Worm (Caenorhabditis elegans): Measurements from ENCODE around the gene C29F7.3.

Gene C29F7.3

DNA sequence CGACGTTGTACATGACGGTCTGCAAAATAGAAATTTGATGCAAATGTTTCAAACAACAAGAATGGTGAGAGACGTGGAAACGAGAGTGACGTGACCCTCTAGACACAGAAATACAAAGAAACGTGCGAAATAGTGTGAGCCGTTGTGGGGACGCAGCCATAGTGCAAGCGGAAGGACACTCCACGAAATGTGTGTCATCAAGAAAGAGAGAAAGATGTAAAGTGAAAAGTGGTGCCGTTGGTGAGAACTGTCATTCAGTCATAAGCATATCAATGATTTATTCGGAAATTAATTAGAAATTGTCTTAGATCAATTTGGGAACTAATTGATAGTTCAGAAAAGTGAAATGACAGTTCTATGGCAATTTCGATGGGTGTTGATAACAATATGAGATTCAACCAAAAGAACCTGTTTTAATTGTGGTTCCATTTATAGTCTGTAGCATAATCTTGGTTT lies at the start of gene C29F7.3:
Gene C29F7.3, minus strand, starts transcription at position 51 of the 456 bp plus-strand sequence.
- TF ChIP-seq him-1 (tag; optimal IDR thresholded peaks at IDR 0.05) (no peak), W03F9.2 (tag; optimal IDR thresholded peaks at IDR 0.05) (no peak), dao-5 (tag; optimal IDR thresholded peaks at IDR 0.05) (no peak)

ce11 chrX:13469047-13469633 lies 49.4 kb upstream of the C29F7.3 start, which contains the start of gene col-184:
Gene col-184 (plus strand): TSS chrX:13469455.
- TF ChIP-seq W03F9.2 (tag; optimal IDR thresholded peaks at IDR 0.05) (no peak), dao-5 (tag; optimal IDR thresholded peaks at IDR 0.05) (no peak), him-1 (tag; optimal IDR thresholded peaks at IDR 0.05) (no peak)

DNA sequence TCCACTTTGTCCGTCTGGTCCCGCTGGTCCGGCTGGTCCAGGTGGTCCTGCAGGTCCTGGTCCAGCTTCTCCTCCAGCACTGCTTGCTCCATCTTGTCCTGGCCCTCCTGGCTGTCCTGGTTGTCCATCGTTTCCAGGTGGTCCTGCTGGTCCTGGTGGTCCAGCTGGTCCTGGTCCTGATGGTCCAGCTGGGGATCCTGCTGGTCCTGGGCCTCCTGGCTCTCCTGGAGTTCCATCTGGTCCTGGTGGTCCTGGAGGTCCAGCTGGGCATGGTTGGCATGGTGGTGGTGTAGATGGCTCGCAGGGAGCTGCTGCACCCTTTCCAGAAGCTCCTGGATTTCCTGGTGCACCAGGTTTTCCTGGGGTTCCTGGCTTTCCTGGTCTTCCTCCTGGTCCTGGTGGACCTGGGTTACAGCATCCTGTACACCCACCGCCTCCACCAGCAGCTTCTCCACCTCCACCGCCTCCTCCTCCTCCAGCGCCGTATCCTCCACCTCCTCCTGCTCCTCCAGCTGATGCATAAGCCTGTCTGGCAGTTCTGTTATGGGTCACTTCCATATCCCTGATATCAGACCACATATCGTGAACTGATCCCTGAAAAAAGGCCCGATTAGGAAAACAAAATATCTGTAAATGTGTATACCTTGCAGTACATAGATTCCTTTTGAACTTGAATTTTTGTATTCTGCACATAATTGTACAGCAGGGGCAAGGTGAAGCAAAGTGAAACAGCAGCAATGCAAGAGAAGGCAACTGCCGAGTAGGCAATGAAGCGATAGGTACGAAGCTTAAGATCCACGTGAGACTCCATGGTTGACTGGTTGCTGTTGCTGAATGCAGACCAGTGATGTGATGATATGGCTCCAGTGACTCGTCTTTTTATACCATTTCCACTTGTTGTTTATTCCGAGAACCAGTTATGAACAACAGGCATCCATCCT lies 47.5 kb upstream of the C29F7.3 start, which contains the start of gene col-183:
Gene col-183, minus strand, starts transcription at position 839 of the 941 bp plus-strand sequence.
- TF ChIP-seq W03F9.2 (tag; optimal IDR thresholded peaks at IDR 0.05) (no peak), dao-5 (tag; optimal IDR thresholded peaks at IDR 0.05) (no peak), him-1 (tag; optimal IDR thresholded peaks at IDR 0.05) (no peak)

DNA sequence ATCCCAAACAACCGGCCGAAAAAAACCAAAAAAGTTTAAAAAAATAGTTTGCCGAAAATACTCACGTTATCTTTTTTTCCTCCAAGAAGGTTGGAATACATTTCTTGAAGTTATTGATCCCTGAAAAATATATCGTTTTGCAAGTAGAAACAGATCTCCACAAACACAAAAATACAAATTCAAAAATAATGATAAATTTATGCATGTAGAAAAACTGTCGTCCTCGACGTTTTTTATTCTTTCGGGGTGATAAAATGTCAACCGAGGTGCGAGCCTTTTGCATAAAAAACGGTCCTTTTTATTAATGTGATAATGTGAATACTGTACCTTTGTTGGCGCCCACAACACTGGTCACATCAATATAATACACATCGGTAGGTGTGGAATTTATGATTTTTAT lies 44.1 kb upstream of the C29F7.3 start, which contains the start of gene F02D10.2:
Gene F02D10.2, minus strand, starts transcription at position 101 of the 400 bp plus-strand sequence.
- TF ChIP-seq W03F9.2 (tag; optimal IDR thresholded peaks at IDR 0.05), result no peak
- no peak for TF ChIP-seq him-1 (tag; optimal IDR thresholded peaks at IDR 0.05)
- TF ChIP-seq dao-5 (tag; optimal IDR thresholded peaks at IDR 0.05), result no peak

DNA sequence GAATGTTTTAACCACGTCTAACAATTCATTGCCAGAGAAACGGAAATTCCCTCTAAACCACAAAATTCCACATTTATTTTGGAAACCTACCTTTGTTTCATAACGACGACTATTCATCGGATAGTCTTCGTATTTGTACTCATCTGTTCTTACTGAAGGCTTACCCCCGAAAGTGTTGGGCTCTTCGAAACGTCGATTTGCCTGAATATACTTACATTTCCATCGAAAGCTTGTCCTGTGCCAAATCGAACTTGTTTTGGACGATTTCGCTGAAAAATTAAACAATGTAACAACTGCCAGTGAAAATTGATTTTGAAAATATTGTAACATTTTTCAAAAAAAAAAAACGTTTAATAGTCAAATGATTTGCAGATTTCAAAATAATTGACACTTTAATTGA lies 42.8 kb upstream of the C29F7.3 start, which contains the start of gene F02D10.3:
Gene F02D10.3, minus strand, starts transcription at position 101 of the 400 bp plus-strand sequence.
- no peak for TF ChIP-seq him-1 (tag; optimal IDR thresholded peaks at IDR 0.05)
- TF ChIP-seq W03F9.2 (tag; optimal IDR thresholded peaks at IDR 0.05), result no peak
- TF ChIP-seq dao-5 (tag; optimal IDR thresholded peaks at IDR 0.05), result no peak

ce11 chrX:13456442-13456841 lies 36.7 kb upstream of the C29F7.3 start, which contains the start of gene flr-1:
Gene flr-1 (minus strand): TSS chrX:13456542.
- TF ChIP-seq dao-5 (tag; optimal IDR thresholded peaks at IDR 0.05) (no peak), him-1 (tag; optimal IDR thresholded peaks at IDR 0.05) (no peak), W03F9.2 (tag; optimal IDR thresholded peaks at IDR 0.05) (no peak)

ce11 chrX:13451578-13451977 lies 31.8 kb upstream of the C29F7.3 start, which contains the start of gene F02D10.6:
Gene F02D10.6 (minus strand): TSS chrX:13451678.
- TF ChIP-seq him-1 (tag; optimal IDR thresholded peaks at IDR 0.05), result no peak
- TF ChIP-seq W03F9.2 (tag; optimal IDR thresholded peaks at IDR 0.05), result no peak
- no peak for TF ChIP-seq dao-5 (tag; optimal IDR thresholded peaks at IDR 0.05)

DNA sequence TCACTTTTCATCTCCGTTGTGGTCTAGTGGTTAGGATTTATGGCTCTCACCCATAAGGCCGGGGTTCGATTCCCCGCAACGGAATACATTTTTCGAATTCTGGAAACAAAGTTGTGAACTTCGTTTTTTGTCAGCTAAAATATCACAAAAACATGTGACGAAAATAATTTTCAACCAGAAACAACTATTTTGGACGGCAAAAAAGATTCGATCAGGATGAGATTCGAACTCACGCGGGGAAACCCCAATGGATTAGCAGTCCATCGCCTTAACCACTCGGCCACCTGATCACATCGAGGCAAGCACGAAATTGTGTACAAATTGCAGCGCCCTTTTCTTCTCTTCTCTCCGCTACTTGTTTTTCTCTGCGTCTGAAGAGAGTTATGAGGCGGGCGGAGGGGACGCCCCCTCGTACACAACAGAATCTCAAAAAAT lies 28.9 kb upstream of the C29F7.3 start:
- TF ChIP-seq him-1 (tag; optimal IDR thresholded peaks at IDR 0.05) (peak; percentile 69), W03F9.2 (tag; optimal IDR thresholded peaks at IDR 0.05) (peak; percentile 44), dao-5 (tag; optimal IDR thresholded peaks at IDR 0.05) (peak; percentile 68)

- TF ChIP-seq him-1 (tag; optimal IDR thresholded peaks at IDR 0.05) (no peak), dao-5 (tag; optimal IDR thresholded peaks at IDR 0.05) (no peak), W03F9.2 (tag; optimal IDR thresholded peaks at IDR 0.05) (no peak)
Measured at ce11 chrX:13446418-13446817, 26.7 kb upstream of the C29F7.3 start, which contains the start of gene set-8. Gene set-8 (plus strand): TSS chrX:13446718.

ce11 chrX:13444267-13444666 lies 24.5 kb upstream of the C29F7.3 start:
- TF ChIP-seq W03F9.2 (tag; optimal IDR thresholded peaks at IDR 0.05) (no peak), dao-5 (tag; optimal IDR thresholded peaks at IDR 0.05) (no peak), him-1 (tag; optimal IDR thresholded peaks at IDR 0.05) (no peak)

ce11 chrX:13443283-13443682 lies 23.5 kb upstream of the C29F7.3 start:
- no peak for TF ChIP-seq W03F9.2 (tag; optimal IDR thresholded peaks at IDR 0.05)
- no peak for TF ChIP-seq dao-5 (tag; optimal IDR thresholded peaks at IDR 0.05)
- no peak for TF ChIP-seq him-1 (tag; optimal IDR thresholded peaks at IDR 0.05)

DNA sequence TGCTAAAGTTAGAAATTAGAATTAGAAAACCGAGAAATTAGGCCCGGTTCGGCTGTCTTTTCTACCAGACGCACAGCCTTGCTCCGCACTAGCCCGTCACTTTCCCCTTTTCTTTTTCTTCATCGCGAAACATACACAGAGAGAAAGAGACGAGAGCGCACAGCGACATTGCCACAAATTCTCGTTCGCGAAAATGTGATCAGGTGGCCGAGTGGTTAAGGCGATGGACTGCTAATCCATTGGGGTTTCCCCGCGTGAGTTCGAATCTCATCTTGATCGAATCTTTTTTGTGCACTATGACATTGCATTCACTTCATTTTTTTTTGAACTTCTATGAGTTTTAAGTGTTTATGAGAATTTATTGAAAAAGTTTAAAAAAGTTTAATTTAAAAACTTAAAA lies 22.7 kb upstream of the C29F7.3 start:
- TF ChIP-seq W03F9.2 (tag; optimal IDR thresholded peaks at IDR 0.05) (peak; percentile 49), him-1 (tag; optimal IDR thresholded peaks at IDR 0.05) (peak; percentile 9), dao-5 (tag; optimal IDR thresholded peaks at IDR 0.05) (no peak)

ce11 chrX:13435790-13436472 lies 16.2 kb upstream of the C29F7.3 start, which contains the start of gene jmjd-3.3:
Gene jmjd-3.3 (plus strand): TSS chrX:13436422.
- TF ChIP-seq W03F9.2 (tag; optimal IDR thresholded peaks at IDR 0.05), result no peak

Data from whole organism, L4/young adult.